Fruit fly (Drosophila melanogaster) ovary, adult (tissue): ENCODE data around the gene CG11811.

Experiments
- CG17801 ChIP-seq: fragments of 200-800 bp; optimal IDR thresholded peaks from 2 replicates; lab custom pipeline; 2019; ENCODE audit warnings: missing biosample characterization, mild to moderate bottlenecking, missing genetic modification characterization, moderate library complexity; ENCODE audit not compliant: partially characterized antibody

CG11811 gene

dm6 chr3L:10680728-10681306 lies 10.0 kb upstream of the CG11811 start:
- TF ChIP-seq CG17801 (GFP tag; lab: Kevin White, UChicago), result no peak

- TF ChIP-seq CG17801 (GFP tag; lab: Kevin White, UChicago), result no peak
Observed at dm6 chr3L:10681814-10682213, 9.0 kb upstream of the CG11811 start.

- peak; percentile 97 for TF ChIP-seq CG17801 (GFP tag; lab: Kevin White, UChicago)
Observed at dm6 chr3L:10682725-10683367, 8.0 kb upstream of the CG11811 start.

- peak; percentile 55 for TF ChIP-seq CG17801 (GFP tag; lab: Kevin White, UChicago)
Observed at dm6 chr3L:10683899-10684340, 6.9 kb upstream of the CG11811 start.

- TF ChIP-seq CG17801 (GFP tag; lab: Kevin White, UChicago), result no peak
Observed at dm6 chr3L:10684492-10684891, 6.3 kb upstream of the CG11811 start.

- no peak for TF ChIP-seq CG17801 (GFP tag; lab: Kevin White, UChicago)
Observed at dm6 chr3L:10686625-10687024, 4.2 kb upstream of the CG11811 start.

dm6 chr3L:10692459-10693217 lies 1.8 kb downstream of the CG11811 start, which contains the start of gene CG33493:
Gene CG33493 (minus strand): TSS chr3L:10693167.
- no peak for TF ChIP-seq CG17801 (GFP tag; lab: Kevin White, UChicago)

dm6 chr3L:10693709-10694403 lies 3.0 kb downstream of the CG11811 start, which contains the start of gene ND-13B:
Gene ND-13B (minus strand): TSS chr3L:10694108.
- peak; percentile 40 for TF ChIP-seq CG17801 (GFP tag; lab: Kevin White, UChicago)

- peak; percentile 15 for TF ChIP-seq CG17801 (GFP tag; lab: Kevin White, UChicago)
Observed at dm6 chr3L:10696635-10697412, 6.0 kb downstream of the CG11811 start, which contains the start of gene NijA. Gene NijA (minus strand): TSS chr3L:10696877.

dm6 chr3L:10697413-10698118 lies 6.7 kb downstream of the CG11811 start:
- TF ChIP-seq CG17801 (GFP tag; lab: Kevin White, UChicago), result no peak

dm6 chr3L:10698182-10698581 lies 7.4 kb downstream of the CG11811 start:
- no peak for TF ChIP-seq CG17801 (GFP tag; lab: Kevin White, UChicago)

- no peak for TF ChIP-seq CG17801 (GFP tag; lab: Kevin White, UChicago)
Observed at dm6 chr3L:10702216-10702615, 11.4 kb downstream of the CG11811 start.

- TF ChIP-seq CG17801 (GFP tag; lab: Kevin White, UChicago), result no peak
Observed at dm6 chr3L:10704482-10704993, 13.7 kb downstream of the CG11811 start.
